Fruit fly (Drosophila melanogaster): Measurements from ENCODE around the gene Eig71Ej.

dm6 chr3L:15669939-15670338 is 9.1 kb upstream of the Eig71Ej start:
- TF ChIP-seq CG11617 (GFP tag; optimal IDR thresholded peaks at IDR 0.05) (no peak), toe (GFP tag; optimal IDR thresholded peaks at IDR 0.05) (no peak), kay (GFP tag; ENCODE audit: borderline replicate concordance) (no peak), cic (GFP tag; optimal IDR thresholded peaks at IDR 0.05) (no peak), CG7101 (tag; optimal IDR thresholded peaks at IDR 0.05) (no peak), pad (GFP tag; optimal IDR thresholded peaks at IDR 0.05) (no peak), Hr96 (GFP tag; optimal IDR thresholded peaks at IDR 0.05) (no peak), CG7045 (GFP tag; optimal IDR thresholded peaks at IDR 0.05) (no peak), ovo (GFP tag; optimal IDR thresholded peaks at IDR 0.05) (no peak), CG14711 (tag; optimal IDR thresholded peaks at IDR 0.05) (no peak), CG33017 (tag; optimal IDR thresholded peaks at IDR 0.05) (no peak), Mnt (GFP tag; optimal IDR thresholded peaks at IDR 0.05) (no peak)
